Worm (Caenorhabditis elegans) whole organism, early embryonic: ENCODE results near the gene T25D10.1.
A peak's percentile ranks its signal among the peaks of the same experiment; 100 is the strongest.

Experiments
- B0310.2 ChIP-seq: sonication (generic microtip); optimal IDR thresholded peaks from 2 replicates; lab custom pipeline; 2016; ENCODE audit warnings: mild to moderate bottlenecking, missing genetic modification characterization, missing compliant biosample characterization
- F13C5.2 ChIP-seq: sonication (generic microtip); optimal IDR thresholded peaks from 2 replicates; lab custom pipeline; 2017; ENCODE audit warnings: mild to moderate bottlenecking, missing genetic modification characterization, inconsistent platforms, missing compliant biosample characterization
- aly-1 ChIP-seq: sonication (generic microtip); optimal IDR thresholded peaks from 2 replicates; lab custom pipeline; 2016; ENCODE audit warnings: missing genetic modification characterization, missing compliant biosample characterization
- ama-1 ChIP-seq: fragments of 150-350 bp; optimal IDR thresholded peaks from 2 replicates; lab custom pipeline; 2014
- ceh-13 ChIP-seq: fragments of 200-800 bp; sonication (Bioruptor generic); optimal IDR thresholded peaks from 2 replicates; lab custom pipeline; 2018; ENCODE audit warnings: mild to moderate bottlenecking, missing genetic modification characterization, missing compliant biosample characterization
- ceh-36 ChIP-seq: sonication (generic microtip); optimal IDR thresholded peaks from 2 replicates; lab custom pipeline; 2016; ENCODE audit warnings: missing genetic modification characterization, inconsistent platforms, missing compliant biosample characterization
- ets-7 ChIP-seq: sonication (generic microtip); optimal IDR thresholded peaks from 2 replicates; lab custom pipeline; 2016; ENCODE audit warnings: missing genotype, missing genetic modification characterization, missing compliant biosample characterization
- flt-1 ChIP-seq: fragments of 200-800 bp; sonication (Bioruptor generic); IDR thresholded peaks from 2 replicates; pipeline ENCODE4 v1.3.6; 2022; ENCODE audit warnings: missing genetic modification characterization, missing compliant biosample characterization
- hmbx-1 ChIP-seq: sonication (generic microtip); optimal IDR thresholded peaks from 2 replicates; lab custom pipeline; 2016; ENCODE audit warnings: mild to moderate bottlenecking, missing genetic modification characterization, missing compliant biosample characterization
- hmg-4 ChIP-seq: fragments of 200-800 bp; sonication (Bioruptor generic); optimal IDR thresholded peaks from 2 replicates; lab custom pipeline; 2018; ENCODE audit warnings: mild to moderate bottlenecking, missing genetic modification characterization, missing compliant biosample characterization
- hnd-1 ChIP-seq: sonication (generic microtip); optimal IDR thresholded peaks from 2 replicates; lab custom pipeline; 2016; ENCODE audit warnings: missing genetic modification characterization, missing compliant biosample characterization
- pes-1 ChIP-seq: fragments of 200-800 bp; sonication (Bioruptor generic); IDR thresholded peaks from 2 replicates; pipeline ENCODE4 v1.3.6; 2022; ENCODE audit warnings: missing genetic modification reagents, missing genetic modification characterization, missing compliant biosample characterization
- scrt-1 ChIP-seq: fragments of 200-800 bp; sonication (Bioruptor generic); IDR thresholded peaks from 2 replicates; pipeline ENCODE4 v1.3.6; 2022; ENCODE audit warnings: missing genetic modification characterization, missing compliant biosample characterization
- sea-1 ChIP-seq: fragments of 200-800 bp; sonication (Bioruptor generic); conservative IDR thresholded peaks from 2 replicates; pipeline ENCODE4 v1.3.6; 2022; ENCODE audit warnings: missing genetic modification characterization, missing compliant biosample characterization
- tbx-11 ChIP-seq: fragments of 200-800 bp; sonication (Bioruptor generic); IDR thresholded peaks from 2 replicates; pipeline ENCODE4 v1.3.6; 2022; ENCODE audit warnings: missing genetic modification characterization, missing compliant biosample characterization
- tbx-37 ChIP-seq: fragments of 200-800 bp; sonication (Bioruptor generic); conservative IDR thresholded peaks from 2 replicates; pipeline ENCODE4 v1.3.6; 2022; ENCODE audit warnings: missing genetic modification reagents, missing genetic modification characterization, missing compliant biosample characterization
- tra-4 ChIP-seq: sonication (generic microtip); optimal IDR thresholded peaks from 2 replicates; lab custom pipeline; 2017; ENCODE audit warnings: missing genetic modification characterization, missing compliant biosample characterization

The T25D10.1 gene

ce11 chrII:6403233-6403632 lies at the start of gene T25D10.1:
Gene T25D10.1, plus strand, starts transcription at chrII:6403401.
- no peak for TF ChIP-seq ets-7 (tag; lab: Kevin White, UChicago)
- no peak for TF ChIP-seq ceh-13 (GFP tag; lab: Kevin White, UChicago)
- no peak for TF ChIP-seq B0310.2 (tag; lab: Kevin White, UChicago)

DNA sequence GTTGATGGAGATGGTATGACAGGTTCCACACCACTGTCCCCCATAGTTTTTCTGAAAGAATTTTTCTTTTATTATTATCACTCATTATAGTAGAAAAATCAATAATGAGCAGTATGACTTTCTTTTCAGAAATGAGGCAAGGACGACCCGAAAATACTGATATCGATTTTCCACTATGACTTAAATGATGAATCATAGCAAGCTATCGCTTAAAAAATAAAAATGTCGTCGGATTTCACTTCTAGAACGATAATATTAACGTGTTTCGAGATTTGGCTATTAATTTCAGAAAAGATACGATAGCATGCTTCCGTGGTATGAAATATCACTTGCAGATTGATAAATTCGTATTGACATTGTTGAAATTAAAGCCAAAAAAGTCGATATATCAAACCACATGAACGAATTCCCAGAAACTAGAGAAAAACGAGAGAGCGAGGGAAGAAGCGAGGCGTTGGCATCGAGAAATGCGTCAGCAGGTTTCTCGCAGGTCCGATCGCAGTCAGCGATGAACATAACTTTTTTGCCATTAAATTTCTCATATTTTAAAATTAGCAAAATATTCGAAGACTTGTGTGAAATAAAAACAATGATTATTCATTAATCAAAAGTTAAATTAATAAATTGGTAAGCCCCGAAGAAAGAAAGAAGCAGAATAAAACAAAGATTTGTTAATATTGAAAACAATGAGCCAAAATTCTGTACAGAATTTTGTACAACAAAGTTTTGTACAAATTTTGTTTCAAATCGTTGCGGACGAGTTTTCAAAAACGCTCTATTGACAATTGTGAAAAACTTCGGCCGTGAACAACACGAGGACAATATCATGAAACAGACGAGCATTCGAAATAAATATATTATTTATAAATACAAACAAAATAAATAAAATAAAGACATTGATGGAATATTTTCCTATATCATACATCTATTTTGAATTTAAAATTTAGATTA lies 47.5 kb upstream of the T25D10.1 start, which contains the start of gene C32D5.11:
C32D5.11 (minus strand) TSS at position 51 of the 951 bp plus-strand sequence.
- TF ChIP-seq hmg-4, result peak; percentile 28
- 0 out of 2 replicates have a peak, but pooled peaks have one; percentile 11 for TF ChIP-seq scrt-1
- no peak for TF ChIP-seq tra-4 (tag; lab: Kevin White, UChicago)

ce11 chrII:6358232-6358631 lies 45.0 kb upstream of the T25D10.1 start:
- no peak for TF ChIP-seq B0310.2 (tag; lab: Kevin White, UChicago)
- TF ChIP-seq hnd-1 (tag; lab: Kevin White, UChicago), result no peak
- no peak for TF ChIP-seq ets-7 (tag; lab: Kevin White, UChicago)
- no peak for TF ChIP-seq hmbx-1 (tag; lab: Kevin White, UChicago)
- no peak for TF ChIP-seq pes-1
- no peak for TF ChIP-seq ceh-36 (tag; lab: Kevin White, UChicago)
- no peak for TF ChIP-seq tbx-11 (GFP tag; lab: Robert Waterston, UW)
- TF ChIP-seq tra-4 (tag; lab: Kevin White, UChicago), result no peak

DNA sequence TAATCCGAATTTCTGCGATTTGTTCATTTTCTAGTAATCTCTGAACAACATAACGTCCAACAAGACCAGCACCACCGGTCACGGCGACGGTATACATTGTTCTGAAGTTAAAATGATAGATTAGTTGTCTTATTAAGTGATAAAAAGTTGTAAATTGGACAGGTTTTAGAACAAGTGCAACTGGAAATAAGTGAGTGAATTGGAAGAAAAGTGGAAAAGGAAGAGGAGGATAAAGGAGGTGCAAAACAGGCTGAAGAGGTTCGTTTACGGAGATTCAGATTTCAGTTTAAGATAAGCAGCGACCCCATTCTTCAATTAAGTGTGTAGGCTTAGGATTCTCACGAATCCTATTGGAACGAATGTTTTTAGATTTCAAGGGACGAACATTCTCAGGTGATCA lies 44.3 kb upstream of the T25D10.1 start, which contains the start of gene C32D5.12:
C32D5.12 (minus strand) TSS at position 101 of the 400 bp plus-strand sequence.
- TF ChIP-seq tbx-11 (GFP tag; lab: Robert Waterston, UW) (no peak), hmbx-1 (tag; lab: Kevin White, UChicago) (no peak), tra-4 (tag; lab: Kevin White, UChicago) (no peak), flt-1 (no peak), ets-7 (tag; lab: Kevin White, UChicago) (no peak), hmg-4 (no peak), hnd-1 (tag; lab: Kevin White, UChicago) (no peak), ceh-36 (tag; lab: Kevin White, UChicago) (no peak), tbx-37 (no peak), F13C5.2 (tag; lab: Kevin White, UChicago) (no peak), sea-1 (GFP tag; lab: Robert Waterston, UW) (no peak), pes-1 (no peak), ama-1 (lab: Kevin White, UChicago) (no peak), ceh-13 (GFP tag; lab: Kevin White, UChicago) (no peak), aly-1 (no peak), scrt-1 (no peak), B0310.2 (tag; lab: Kevin White, UChicago) (no peak)

- TF ChIP-seq tbx-37 (no peak), ama-1 (lab: Kevin White, UChicago) (no peak), flt-1 (no peak), F13C5.2 (tag; lab: Kevin White, UChicago) (peak; percentile 1), sea-1 (GFP tag; lab: Robert Waterston, UW) (no peak), aly-1 (no peak), tbx-11 (GFP tag; lab: Robert Waterston, UW) (no peak), scrt-1 (no peak)
Observed at ce11 chrII:6360822-6361221, 42.4 kb upstream of the T25D10.1 start, which contains the start of gene K10B2.4. Gene K10B2.4, minus strand, starts transcription at chrII:6360959.

DNA sequence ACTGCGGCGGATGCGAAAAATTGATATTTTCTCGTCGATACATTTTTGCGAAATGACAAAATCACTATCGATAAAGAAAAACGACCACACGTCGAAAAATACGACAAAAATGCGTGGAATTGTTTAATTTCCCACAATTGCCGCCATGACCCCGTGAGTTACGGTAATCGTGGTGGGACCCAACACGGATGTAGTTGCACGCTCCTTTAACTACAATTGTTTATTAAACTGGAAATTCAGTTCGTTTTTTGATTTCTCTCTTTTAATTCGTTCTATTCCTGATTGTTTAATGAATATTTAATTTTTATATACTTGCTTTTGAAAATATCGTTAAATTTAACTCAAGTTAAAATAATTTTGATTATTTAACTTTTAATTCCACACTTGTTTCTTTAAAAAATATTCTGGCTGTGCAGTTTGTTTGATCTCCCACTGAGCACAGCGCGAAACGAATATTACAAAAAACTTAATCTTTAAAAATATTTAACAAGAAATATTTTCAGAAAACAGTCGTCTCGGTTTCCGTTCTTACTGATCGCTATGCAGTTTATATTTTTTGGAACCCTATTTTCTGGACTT lies 37.9 kb upstream of the T25D10.1 start, which contains the start of the genes ani-2 and clec-88:
ani-2 (minus strand) TSS at position 131 of the 579 bp plus-strand sequence.
clec-88 (plus strand) TSS at position 486 of the 579 bp plus-strand sequence.
- TF ChIP-seq ets-7 (tag; lab: Kevin White, UChicago), result no peak
- no peak for TF ChIP-seq ceh-36 (tag; lab: Kevin White, UChicago)
- TF ChIP-seq tbx-37, result no peak
- no peak for TF ChIP-seq ceh-13 (GFP tag; lab: Kevin White, UChicago)
- no peak for TF ChIP-seq hnd-1 (tag; lab: Kevin White, UChicago)
- no peak for TF ChIP-seq F13C5.2 (tag; lab: Kevin White, UChicago)
- no peak for TF ChIP-seq hmg-4
- TF ChIP-seq sea-1 (GFP tag; lab: Robert Waterston, UW), result no peak
- no peak for TF ChIP-seq pes-1
- no peak for TF ChIP-seq flt-1
- TF ChIP-seq hmbx-1 (tag; lab: Kevin White, UChicago), result no peak

DNA sequence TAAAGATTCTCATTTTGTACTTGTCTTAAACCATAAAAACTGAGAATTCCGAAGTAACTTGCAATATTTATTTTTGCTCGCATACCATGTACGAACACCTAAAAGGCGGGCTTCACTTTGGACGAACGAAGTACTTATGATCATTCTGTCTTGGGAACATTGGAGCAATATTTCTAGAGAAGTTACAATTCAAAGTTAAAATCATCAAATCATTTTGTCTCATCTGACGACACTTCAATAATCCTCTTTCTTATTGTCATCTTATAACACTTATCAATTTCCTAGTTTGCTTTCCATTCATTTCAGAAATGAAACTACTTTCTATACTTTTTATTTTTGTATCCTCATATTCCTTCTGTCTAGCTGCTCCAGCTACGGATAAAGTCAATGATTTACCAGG lies 36.5 kb upstream of the T25D10.1 start, which contains the start of gene ctsa-4.1:
ctsa-4.1 (plus strand) TSS at position 301 of the 400 bp plus-strand sequence.
- no peak for TF ChIP-seq hmg-4
- TF ChIP-seq hnd-1 (tag; lab: Kevin White, UChicago), result no peak
- TF ChIP-seq tbx-37, result no peak
- TF ChIP-seq F13C5.2 (tag; lab: Kevin White, UChicago), result no peak
- TF ChIP-seq flt-1, result no peak
- TF ChIP-seq tbx-11 (GFP tag; lab: Robert Waterston, UW), result no peak
- TF ChIP-seq aly-1, result no peak
- no peak for TF ChIP-seq sea-1 (GFP tag; lab: Robert Waterston, UW)
- TF ChIP-seq hmbx-1 (tag; lab: Kevin White, UChicago), result no peak
- TF ChIP-seq ama-1 (lab: Kevin White, UChicago), result no peak
